Fruit fly (Drosophila melanogaster) whole organism, embryonic: ENCODE data around the gene dhd.
A peak's percentile ranks its signal among the peaks of the same experiment; 100 is the strongest.

Source experiments
- ATbp ChIP-seq: fragments of 200-800 bp; sonication (Bioruptor generic); optimal IDR thresholded peaks from 2 replicates; lab custom pipeline; 2017; ENCODE audit warnings: missing biosample characterization, mild to moderate bottlenecking, missing genetic modification characterization, missing genetic modification reagents
- Ada2b ChIP-seq: fragments of 200-800 bp; sonication (Bioruptor generic); IDR thresholded peaks from 2 replicates; pipeline ENCODE4 v1.3.6; 2022; ENCODE audit warnings: missing biosample characterization, missing genetic modification characterization
- Adf1 ChIP-seq: fragments of 200-800 bp; sonication (Bioruptor generic); IDR thresholded peaks from 2 replicates; pipeline ENCODE4 v1.3.6; 2022; ENCODE audit warnings: missing biosample characterization, missing genetic modification characterization
- CG10209 ChIP-seq: fragments of 200-800 bp; sonication (Bioruptor generic); optimal IDR thresholded peaks from 3 replicates; lab custom pipeline; 2017; ENCODE audit warnings: missing biosample characterization, mild to moderate bottlenecking, missing genetic modification characterization, missing genetic modification reagents
- CG10366 ChIP-seq: fragments of 200-800 bp; sonication (Bioruptor generic); IDR thresholded peaks from 2 replicates; pipeline ENCODE4 v1.3.6; 2022; ENCODE audit warnings: missing biosample characterization, missing genetic modification characterization
- CG10979 ChIP-seq: fragments of 200-800 bp; sonication (Bioruptor generic); optimal IDR thresholded peaks from 2 replicates; lab custom pipeline; 2018; ENCODE audit warnings: missing biosample characterization, mild to moderate bottlenecking, missing genetic modification characterization, moderate library complexity
- CG12391 ChIP-seq: fragments of 200-800 bp; sonication (Bioruptor generic); optimal IDR thresholded peaks from 3 replicates; lab custom pipeline; 2018; ENCODE audit warnings: missing biosample characterization, mild to moderate bottlenecking, missing genetic modification characterization, moderate library complexity
- CG13894 ChIP-seq: fragments of 200-800 bp; sonication (Bioruptor generic); optimal IDR thresholded peaks from 3 replicates; lab custom pipeline; 2018; ENCODE audit warnings: missing biosample characterization, mild to moderate bottlenecking, missing genetic modification characterization, moderate library complexity
- CG14667 ChIP-seq: fragments of 200-800 bp; sonication (Bioruptor generic); IDR thresholded peaks from 2 replicates; pipeline ENCODE4 v1.3.6; 2022; ENCODE audit warnings: missing biosample characterization, missing genetic modification characterization
- CG17359 ChIP-seq: fragments of 200-800 bp; sonication (Bioruptor generic); optimal IDR thresholded peaks from 3 replicates; lab custom pipeline; 2018; ENCODE audit warnings: missing biosample characterization, mild to moderate bottlenecking, missing genetic modification characterization, moderate library complexity
- CG17361 ChIP-seq: fragments of 200-800 bp; sonication (Bioruptor generic); IDR thresholded peaks from 3 replicates; pipeline ENCODE4 v1.3.6; 2022; ENCODE audit warnings: missing biosample characterization, missing genetic modification characterization
- CG32767 ChIP-seq: fragments of 200-800 bp; sonication (Bioruptor generic); IDR thresholded peaks from 2 replicates; pipeline ENCODE4 v1.3.6; 2022; ENCODE audit warnings: missing biosample characterization, missing genetic modification characterization
- CG3847 ChIP-seq: fragments of 200-800 bp; sonication (Bioruptor generic); IDR thresholded peaks from 2 replicates; pipeline ENCODE4 v1.3.6; 2022; ENCODE audit warnings: missing biosample characterization, missing genetic modification characterization
- CG4328 ChIP-seq: fragments of 200-800 bp; sonication (Bioruptor generic); optimal IDR thresholded peaks from 3 replicates; lab custom pipeline; 2017; ENCODE audit warnings: missing biosample characterization, missing genetic modification reagents, missing genetic modification characterization
- CG6813 ChIP-seq: fragments of 200-800 bp; sonication (Bioruptor generic); optimal IDR thresholded peaks from 2 replicates; lab custom pipeline; 2017; ENCODE audit warnings: missing biosample characterization, missing genetic modification characterization, mild to moderate bottlenecking, moderate library complexity, missing genetic modification reagents
- CG8290 ChIP-seq, 3 experiments: fragments of 200-800 bp; sonication (Bioruptor generic); optimal IDR thresholded peaks; 2 replicates each; lab custom pipeline; 2016 to 2019; ENCODE audit warnings: missing biosample characterization in 3 of 3, missing genetic modification characterization in 3 of 3, mild to moderate bottlenecking in 2 of 3, moderate library complexity in 1 of 3
- CG8388 ChIP-seq: fragments of 200-800 bp; sonication (Bioruptor generic); optimal IDR thresholded peaks from 2 replicates; lab custom pipeline; 2019; ENCODE audit warnings: missing biosample characterization, mild to moderate bottlenecking, missing genetic modification characterization, moderate library complexity
- CoRest ChIP-seq: fragments of 200-800 bp; sonication (Bioruptor generic); optimal IDR thresholded peaks from 3 replicates; lab custom pipeline; 2018; ENCODE audit warnings: missing biosample characterization, mild to moderate bottlenecking, missing genetic modification characterization, moderate library complexity
- Hmr ChIP-seq: fragments of 200-800 bp; sonication (Bioruptor generic); optimal IDR thresholded peaks from 3 replicates; lab custom pipeline; 2017; ENCODE audit warnings: mild to moderate bottlenecking, missing biosample characterization, missing genetic modification reagents, missing genetic modification characterization
- Hr39 ChIP-seq: fragments of >200 bp; optimal IDR thresholded peaks from 2 replicates; lab custom pipeline; 2017
- Med ChIP-seq: fragments of 200-800 bp; sonication (Bioruptor generic); peaks from one replicate; lab custom pipeline; 2016; ENCODE audit warnings: missing biosample characterization, missing genetic modification characterization, mild to moderate bottlenecking, inconsistent platforms, moderate library complexity
- Oli ChIP-seq: fragments of 200-800 bp; sonication (Bioruptor generic); optimal IDR thresholded peaks from 2 replicates; lab custom pipeline; 2018; ENCODE audit warnings: missing biosample characterization, mild to moderate bottlenecking, missing genetic modification characterization, moderate library complexity
- Optix ChIP-seq: fragments of 200-800 bp; sonication (Bioruptor generic); IDR thresholded peaks from 3 replicates; pipeline ENCODE4 v1.3.6; 2022; ENCODE audit warnings: missing biosample characterization, missing genetic modification characterization
- Rfx ChIP-seq: fragments of 200-800 bp; sonication (Bioruptor generic); IDR thresholded peaks from 2 replicates; pipeline ENCODE4 v1.3.6; 2022; ENCODE audit warnings: missing biosample characterization, missing genetic modification characterization
- Sox102F ChIP-seq: fragments of 200-800 bp; sonication (Bioruptor generic); optimal IDR thresholded peaks from 2 replicates; lab custom pipeline; 2018; ENCODE audit warnings: missing biosample characterization, mild to moderate bottlenecking, missing genetic modification characterization, moderate library complexity
- ase ChIP-seq: fragments of 200-800 bp; sonication (Bioruptor generic); IDR thresholded peaks from 3 replicates; pipeline ENCODE4 v1.3.6; 2022; ENCODE audit warnings: missing biosample characterization, missing genetic modification characterization
- bab2 ChIP-seq: fragments of 200-800 bp; sonication (Bioruptor generic); optimal IDR thresholded peaks from 2 replicates; lab custom pipeline; 2016; ENCODE audit warnings: missing biosample characterization, missing genetic modification characterization
- bsh ChIP-seq, 2 experiments: fragments of 200-800 bp; sonication (Bioruptor generic); optimal IDR thresholded peaks; 2 replicates each; lab custom pipeline; 2017 to 2018; ENCODE audit warnings: mild to moderate bottlenecking in 2 of 2, missing biosample characterization in 2 of 2, missing genetic modification characterization in 2 of 2, moderate library complexity in 1 of 2
- btn ChIP-seq: fragments of 200-800 bp; sonication (Bioruptor generic); optimal IDR thresholded peaks from 2 replicates; lab custom pipeline; 2016; ENCODE audit warnings: missing biosample characterization, missing genetic modification characterization
- cas ChIP-seq: fragments of 200-800 bp; sonication (Bioruptor generic); IDR thresholded peaks from 2 replicates; pipeline ENCODE4 v1.3.6; 2022; ENCODE audit warnings: missing biosample characterization, missing genetic modification characterization
- corto ChIP-seq: fragments of 200-800 bp; sonication (Bioruptor generic); optimal IDR thresholded peaks from 2 replicates; lab custom pipeline; 2016; ENCODE audit warnings: missing biosample characterization, mild to moderate bottlenecking, missing genetic modification characterization, moderate library complexity
- crol ChIP-seq: fragments of 200-800 bp; sonication (Bioruptor generic); IDR thresholded peaks from 2 replicates; pipeline ENCODE4 v1.3.6; 2022; ENCODE audit warnings: missing biosample characterization, missing genetic modification characterization
- dysf ChIP-seq: fragments of 200-800 bp; sonication (Bioruptor generic); IDR thresholded peaks from 3 replicates; pipeline ENCODE4 v1.3.6; 2022; ENCODE audit warnings: missing biosample characterization, missing genetic modification characterization
- ewg ChIP-seq: fragments of 200-800 bp; sonication (Bioruptor generic); optimal IDR thresholded peaks from 3 replicates; lab custom pipeline; 2017; ENCODE audit warnings: mild to moderate bottlenecking, missing biosample characterization, missing genetic modification reagents, missing genetic modification characterization
- fd96Cb ChIP-seq: fragments of 200-800 bp; sonication (Bioruptor generic); optimal IDR thresholded peaks from 2 replicates; lab custom pipeline; 2018; ENCODE audit warnings: missing biosample characterization, mild to moderate bottlenecking, missing genetic modification characterization, moderate library complexity
- ken ChIP-seq: fragments of 200-800 bp; sonication (Bioruptor generic); IDR thresholded peaks from 3 replicates; pipeline ENCODE4 v1.3.6; 2022; ENCODE audit warnings: missing biosample characterization, missing genetic modification characterization
- lab ChIP-seq: fragments of 200-800 bp; sonication (Bioruptor generic); optimal IDR thresholded peaks from 3 replicates; lab custom pipeline; 2017; ENCODE audit warnings: missing biosample characterization, missing genetic modification characterization, mild to moderate bottlenecking, moderate library complexity, missing genetic modification reagents
- lmd ChIP-seq: fragments of 200-800 bp; sonication (Bioruptor generic); IDR thresholded peaks from 2 replicates; pipeline ENCODE4 v1.3.6; 2022; ENCODE audit warnings: missing biosample characterization, missing genetic modification characterization
- prd ChIP-seq, 3 experiments: fragments of >200 bp in 2 of 3; fragments of 200-800 bp in 1 of 3; sonication (Bioruptor generic) in 1 of 3; optimal IDR thresholded peaks in 2 of 3; IDR thresholded peaks in 1 of 3; 2 replicates in 2 of 3; 3 replicates in 1 of 3; pipeline versions ENCODE4 v1.3.6 to Lab custom; 2017 to 2022; ENCODE audit warnings: missing biosample characterization in 1 of 3, missing genetic modification characterization in 1 of 3
- sens ChIP-seq: fragments of 200-800 bp; sonication (Bioruptor generic); peaks from one replicate; lab custom pipeline; 2016; ENCODE audit warnings: missing biosample characterization, missing genetic modification characterization
- slbo ChIP-seq: fragments of 200-800 bp; sonication (Bioruptor generic); IDR thresholded peaks from 2 replicates; pipeline ENCODE4 v1.3.6; 2022; ENCODE audit warnings: missing biosample characterization, missing genetic modification characterization
- ssp ChIP-seq: fragments of 200-800 bp; sonication (Bioruptor generic); IDR thresholded peaks from 2 replicates; pipeline ENCODE4 v1.3.6; 2022; ENCODE audit warnings: missing biosample characterization, missing genetic modification characterization
- sug ChIP-seq: fragments of 200-800 bp; optimal IDR thresholded peaks from 2 replicates; lab custom pipeline; 2019; ENCODE audit warnings: missing biosample characterization, mild to moderate bottlenecking, missing genetic modification characterization, moderate library complexity
- tgo ChIP-seq: fragments of 200-800 bp; sonication (Bioruptor generic); IDR thresholded peaks from 3 replicates; pipeline ENCODE4 v1.3.6; 2022; ENCODE audit warnings: missing biosample characterization, missing genetic modification characterization
- unc-4 ChIP-seq: fragments of 200-800 bp; sonication (Bioruptor generic); IDR thresholded peaks from 2 replicates; pipeline ENCODE4 v1.3.6; 2022; ENCODE audit warnings: missing biosample characterization, missing genetic modification characterization; ENCODE audit not compliant: partially characterized antibody
- vvl ChIP-seq: fragments of 200-800 bp; sonication (Bioruptor generic); IDR thresholded peaks from 2 replicates; pipeline ENCODE4 v1.3.6; 2022; ENCODE audit warnings: missing biosample characterization, missing genetic modification characterization

dhd gene

dm6 chrX:5339970-5340369 lies 28.0 kb downstream of the dhd start, which contains the start of gene SK (continued):
- TF ChIP-seq CG17361 (GFP tag; lab: Robert Waterston, UW) (no peak), Hr39 (lab: Kevin White, UChicago) (no peak), crol (GFP tag; lab: Robert Waterston, UW) (peak; percentile 80), sens (GFP tag; lab: Kevin White, UChicago) (peak; percentile 39), CG4328 (GFP tag; lab: Kevin White, UChicago) (no peak), CG6813 (GFP tag; lab: Kevin White, UChicago) (no peak), Hmr (GFP tag; lab: Kevin White, UChicago) (peak; percentile 2), CG13894 (tag; lab: Kevin White, UChicago) (peak; percentile 65), lab (GFP tag; lab: Kevin White, UChicago) (peak; percentile 10), CG8290 (GFP tag; optimal IDR thresholded peaks at IDR 0.05; lab: Kevin White, UChicago) (no peak), CG8290 (tag; optimal IDR thresholded peaks at IDR 0.05; lab: Kevin White, UChicago) (peak in 1 of 2 experiments; percentile 41), slbo (GFP tag; lab: Robert Waterston, UW) (no peak), unc-4 (GFP tag; lab: Robert Waterston, UW) (0 out of 2 replicates have a peak, but pooled peaks have one; percentile 23), CG3847 (GFP tag; lab: Robert Waterston, UW) (0 out of 2 replicates have a peak, but pooled peaks have one; percentile 21), Med (peak; percentile 67), btn (GFP tag; lab: Kevin White, UChicago) (no peak), vvl (0 out of 2 replicates have a peak, but pooled peaks have one; percentile 19)

- TF ChIP-seq Sox102F (GFP tag; lab: Kevin White, UChicago) (peak; percentile 63), sug (no peak), CG12391 (tag; lab: Kevin White, UChicago) (peak; percentile 21), lmd (peak; percentile 48), ase (GFP tag; lab: Robert Waterston, UW) (peak; percentile 53; the same call in 1 of the 3 replicates), CG10979 (tag; lab: Kevin White, UChicago) (peak; percentile 17), CG10209 (GFP tag; lab: Kevin White, UChicago) (no peak), ssp (peak; percentile 40), CG17359 (tag; lab: Kevin White, UChicago) (peak; percentile 54), ATbp (peak; percentile 27), ewg (peak; percentile 13), corto (GFP tag; lab: Kevin White, UChicago) (no peak), CG8388 (GFP tag; lab: Kevin White, UChicago) (no peak), Oli (tag; lab: Kevin White, UChicago) (peak; percentile 21), cas (GFP tag; lab: Robert Waterston, UW) (no peak), tgo (GFP tag; lab: Robert Waterston, UW) (0 out of 3 replicates have a peak, but pooled peaks have one; percentile 18), CG32767 (GFP tag; lab: Robert Waterston, UW) (0 out of 2 replicates have a peak, but pooled peaks have one; percentile 24), bab2 (GFP tag; lab: Kevin White, UChicago) (no peak), Rfx (0 out of 2 replicates have a peak, but pooled peaks have one; percentile 18), ken (GFP tag; lab: Robert Waterston, UW) (0 out of 3 replicates have a peak, but pooled peaks have one; percentile 29), fd96Cb (tag; lab: Kevin White, UChicago) (peak; percentile 41), CG14667 (GFP tag; lab: Robert Waterston, UW) (0 out of 2 replicates have a peak, but pooled peaks have one; percentile 13), CG10366 (GFP tag; lab: Robert Waterston, UW) (peak; percentile 33), Adf1 (GFP tag; lab: Robert Waterston, UW) (no peak), prd (optimal IDR thresholded peaks at IDR 0.05; lab: Kevin White, UChicago) (no peak), prd (GFP tag; IDR thresholded peaks at IDR 0.05; lab: Robert Waterston, UW) (peak; percentile 57; the same call in 2 of the 3 replicates), bsh (GFP tag; optimal IDR thresholded peaks at IDR 0.05; lab: Kevin White, UChicago) (peak in 1 of 2 experiments; percentile 52), Optix (GFP tag; lab: Robert Waterston, UW) (0 out of 3 replicates have a peak, but pooled peaks have one; percentile 17), CoRest (tag; lab: Kevin White, UChicago) (peak; percentile 6), dysf (GFP tag; lab: Robert Waterston, UW) (peak; percentile 33; the same call in 1 of the 3 replicates), Ada2b (GFP tag; lab: Robert Waterston, UW) (0 out of 2 replicates have a peak, but pooled peaks have one; percentile 17)
Observed at dm6 chrX:5349899-5350575, 38.1 kb downstream of the dhd start.
